Fruit fly (Drosophila melanogaster) whole organism, embryonic: ENCODE data around the gene CG16790.
A peak's percentile ranks its signal among the peaks of the same experiment; 100 is the strongest.

Source experiments
- CG10209 ChIP-seq: fragments of 200-800 bp; sonication (Bioruptor generic); optimal IDR thresholded peaks from 3 replicates; lab custom pipeline; 2017; ENCODE audit warnings: missing biosample characterization, mild to moderate bottlenecking, missing genetic modification characterization, missing genetic modification reagents
- CG11247 ChIP-seq: fragments of 200-800 bp; sonication (Bioruptor generic); IDR thresholded peaks from 2 replicates; pipeline ENCODE4 v1.3.6; 2022; ENCODE audit warnings: missing biosample characterization, missing genetic modification characterization
- CG12299 ChIP-seq: fragments of 200-800 bp; sonication (Bioruptor generic); optimal IDR thresholded peaks from 2 replicates; lab custom pipeline; 2018; ENCODE audit warnings: missing biosample characterization, mild to moderate bottlenecking, missing genetic modification characterization
- CG12744 ChIP-seq: fragments of 200-800 bp; sonication (Bioruptor generic); optimal IDR thresholded peaks from 2 replicates; lab custom pipeline; 2016; ENCODE audit warnings: missing biosample characterization, missing genetic modification characterization
- CG14710 ChIP-seq: fragments of 200-800 bp; sonication (Bioruptor generic); optimal IDR thresholded peaks from 3 replicates; lab custom pipeline; 2019; ENCODE audit warnings: missing biosample characterization, mild to moderate bottlenecking, missing genetic modification characterization, moderate library complexity
- CG1529 ChIP-seq: fragments of 200-800 bp; sonication (Bioruptor generic); optimal IDR thresholded peaks from 3 replicates; lab custom pipeline; 2018; ENCODE audit warnings: missing biosample characterization, missing genetic modification characterization
- CG17361 ChIP-seq: fragments of 200-800 bp; sonication (Bioruptor generic); IDR thresholded peaks from 3 replicates; pipeline ENCODE4 v1.3.6; 2022; ENCODE audit warnings: missing biosample characterization, missing genetic modification characterization
- CG2678 ChIP-seq: fragments of 200-800 bp; sonication (Bioruptor generic); optimal IDR thresholded peaks from 3 replicates; lab custom pipeline; 2019; ENCODE audit warnings: missing biosample characterization, mild to moderate bottlenecking, missing genetic modification characterization, moderate library complexity
- CG3163 ChIP-seq: fragments of 200-800 bp; sonication (Bioruptor generic); optimal IDR thresholded peaks from 3 replicates; lab custom pipeline; 2016; ENCODE audit warnings: missing biosample characterization, missing genetic modification characterization
- CG32772 ChIP-seq: fragments of 200-800 bp; sonication (Bioruptor generic); IDR thresholded peaks from 2 replicates; pipeline ENCODE4 v1.3.6; 2022; ENCODE audit warnings: missing biosample characterization, missing genetic modification characterization
- CG34224 ChIP-seq: fragments of 200-800 bp; sonication (Bioruptor generic); IDR thresholded peaks from 3 replicates; pipeline ENCODE4 v1.3.6; 2022; ENCODE audit warnings: missing biosample characterization, missing genetic modification characterization; ENCODE audit not compliant: partially characterized antibody
- CG34376 ChIP-seq: fragments of 200-800 bp; sonication (Bioruptor generic); optimal IDR thresholded peaks from 2 replicates; lab custom pipeline; 2018; ENCODE audit warnings: missing biosample characterization, mild to moderate bottlenecking, missing genetic modification characterization
- CG3838 ChIP-seq: fragments of 200-800 bp; sonication (Bioruptor generic); optimal IDR thresholded peaks from 3 replicates; lab custom pipeline; 2016; ENCODE audit warnings: missing biosample characterization, missing genetic modification characterization
- CG42726 ChIP-seq: fragments of 200-800 bp; sonication (Bioruptor generic); IDR thresholded peaks from 2 replicates; pipeline ENCODE4 v1.3.6; 2022; ENCODE audit warnings: missing biosample characterization, missing genetic modification characterization; ENCODE audit not compliant: partially characterized antibody
- CG4730 ChIP-seq: fragments of 200-800 bp; sonication (Bioruptor generic); IDR thresholded peaks from 2 replicates; pipeline ENCODE4 v1.3.6; 2022; ENCODE audit warnings: missing biosample characterization, missing genetic modification characterization
- CG5180 ChIP-seq: fragments of 200-800 bp; sonication (Bioruptor generic); optimal IDR thresholded peaks from 3 replicates; lab custom pipeline; 2017; ENCODE audit warnings: missing biosample characterization, missing genetic modification characterization, mild to moderate bottlenecking, moderate library complexity, missing genetic modification reagents
- CG6654 ChIP-seq: fragments of 200-800 bp; sonication (Bioruptor generic); optimal IDR thresholded peaks from 2 replicates; lab custom pipeline; 2017; ENCODE audit warnings: missing biosample characterization, mild to moderate bottlenecking, missing genetic modification characterization
- Chrac-16 ChIP-seq: fragments of 200-800 bp; sonication (Bioruptor generic); optimal IDR thresholded peaks from 3 replicates; lab custom pipeline; 2016; ENCODE audit warnings: missing biosample characterization, missing genetic modification characterization
- CrebB ChIP-seq: fragments of 200-800 bp; sonication (Bioruptor generic); optimal IDR thresholded peaks from 3 replicates; lab custom pipeline; 2018; ENCODE audit warnings: missing biosample characterization, mild to moderate bottlenecking, missing genetic modification characterization
- D19A ChIP-seq: fragments of 200-800 bp; optimal IDR thresholded peaks from 3 replicates; lab custom pipeline; 2019; ENCODE audit warnings: missing biosample characterization, mild to moderate bottlenecking, missing genetic modification characterization, moderate library complexity
- D19B ChIP-seq: fragments of 200-800 bp; sonication (Bioruptor generic); optimal IDR thresholded peaks from 2 replicates; lab custom pipeline; 2017; ENCODE audit warnings: missing biosample characterization, mild to moderate bottlenecking, missing genetic modification characterization
- Dip2 ChIP-seq: fragments of 200-800 bp; sonication (Bioruptor generic); IDR thresholded peaks from 2 replicates; pipeline ENCODE4 v1.3.6; 2022; ENCODE audit warnings: missing biosample characterization, missing genetic modification characterization
- Doc2 ChIP-seq: fragments of 200-800 bp; sonication (Bioruptor generic); IDR thresholded peaks from 2 replicates; pipeline ENCODE4 v1.3.6; 2022; ENCODE audit warnings: missing biosample characterization, missing genetic modification characterization
- Doc3 ChIP-seq: fragments of 200-800 bp; sonication (Bioruptor generic); IDR thresholded peaks from 3 replicates; pipeline ENCODE4 v1.3.6; 2022; ENCODE audit warnings: missing biosample characterization, missing genetic modification characterization; ENCODE audit not compliant: partially characterized antibody
- Hsf ChIP-seq: fragments of 200-800 bp; sonication (Bioruptor generic); optimal IDR thresholded peaks from 3 replicates; lab custom pipeline; 2016; ENCODE audit warnings: missing biosample characterization, missing genetic modification characterization
- MTF-1 ChIP-seq: fragments of 200-800 bp; sonication (Bioruptor generic); optimal IDR thresholded peaks from 2 replicates; lab custom pipeline; 2018; ENCODE audit warnings: missing biosample characterization, mild to moderate bottlenecking, missing genetic modification characterization, borderline replicate concordance
- Max ChIP-seq: fragments of 200-800 bp; sonication (Bioruptor generic); optimal IDR thresholded peaks from 2 replicates; lab custom pipeline; 2016; ENCODE audit warnings: missing biosample characterization, mild to moderate bottlenecking, missing genetic modification characterization
- Meics ChIP-seq: fragments of 200-800 bp; sonication (Bioruptor generic); optimal IDR thresholded peaks from 2 replicates; lab custom pipeline; 2017; ENCODE audit warnings: missing biosample characterization, mild to moderate bottlenecking, missing genetic modification characterization
- Opbp ChIP-seq: fragments of 200-800 bp; sonication (Bioruptor generic); IDR thresholded peaks from 3 replicates; pipeline ENCODE4 v1.3.6; 2022; ENCODE audit warnings: missing biosample characterization, missing genetic modification characterization; ENCODE audit not compliant: partially characterized antibody
- Pdp1 ChIP-seq, 2 experiments: fragments of 200-800 bp; sonication (Bioruptor generic); optimal IDR thresholded peaks; 3 replicates each; lab custom pipeline; 2016; ENCODE audit warnings: missing biosample characterization in 2 of 2, missing genetic modification characterization in 2 of 2, mild to moderate bottlenecking in 1 of 2, moderate library complexity in 1 of 2
- Ptx1 ChIP-seq: fragments of 200-800 bp; sonication (Bioruptor generic); IDR thresholded peaks from 2 replicates; pipeline ENCODE4 v1.3.6; 2022; ENCODE audit warnings: missing biosample characterization, missing genetic modification characterization
- Side ChIP-seq: fragments of 200-800 bp; sonication (Bioruptor generic); optimal IDR thresholded peaks from 2 replicates; lab custom pipeline; 2016; ENCODE audit warnings: missing biosample characterization, missing genetic modification characterization
- Tbp ChIP-seq: fragments of >200 bp; optimal IDR thresholded peaks from 2 replicates; lab custom pipeline; 2018; ENCODE audit warnings: missing biosample characterization, missing genetic modification characterization
- aop ChIP-seq: fragments of 200-800 bp; sonication (Bioruptor generic); IDR thresholded peaks from 2 replicates; pipeline ENCODE4 v1.3.6; 2022; ENCODE audit warnings: missing biosample characterization, missing genetic modification characterization
- ap ChIP-seq: fragments of 200-800 bp; sonication (Bioruptor generic); IDR thresholded peaks from 2 replicates; pipeline ENCODE4 v1.3.6; 2022; ENCODE audit warnings: missing biosample characterization, missing genetic modification characterization
- bcd ChIP-seq: fragments of 200-800 bp; sonication (Bioruptor generic); optimal IDR thresholded peaks from 2 replicates; lab custom pipeline; 2017; ENCODE audit warnings: missing biosample characterization, mild to moderate bottlenecking, missing genetic modification characterization
- danr ChIP-seq: fragments of 200-800 bp; sonication (Bioruptor generic); IDR thresholded peaks from 2 replicates; pipeline ENCODE4 v1.3.6; 2022; ENCODE audit warnings: missing biosample characterization, missing genetic modification characterization
- gro ChIP-seq: fragments of 200-800 bp; sonication (Bioruptor generic); optimal IDR thresholded peaks from 2 replicates; lab custom pipeline; 2016; ENCODE audit warnings: missing biosample characterization, missing genetic modification characterization
- pb ChIP-seq: fragments of 200-800 bp; sonication (Bioruptor generic); optimal IDR thresholded peaks from 3 replicates; lab custom pipeline; 2016; ENCODE audit warnings: missing biosample characterization, missing genetic modification characterization
- salm ChIP-seq: fragments of 200-800 bp; sonication (Bioruptor generic); optimal IDR thresholded peaks from 2 replicates; lab custom pipeline; 2018; ENCODE audit warnings: missing biosample characterization, mild to moderate bottlenecking, missing genetic modification characterization
- sens ChIP-seq: fragments of 200-800 bp; sonication (Bioruptor generic); peaks from one replicate; lab custom pipeline; 2016; ENCODE audit warnings: missing biosample characterization, missing genetic modification characterization
- shn ChIP-seq: fragments of 200-800 bp; sonication (Bioruptor generic); optimal IDR thresholded peaks from 3 replicates; lab custom pipeline; 2016; ENCODE audit warnings: missing biosample characterization, missing genetic modification characterization
- sob ChIP-seq: fragments of 200-800 bp; sonication (Bioruptor generic); IDR thresholded peaks from 2 replicates; pipeline ENCODE4 v1.3.6; 2022; ENCODE audit warnings: missing biosample characterization, missing genetic modification characterization
- tap ChIP-seq: fragments of 200-800 bp; optimal IDR thresholded peaks from 3 replicates; lab custom pipeline; 2019; ENCODE audit warnings: missing biosample characterization, mild to moderate bottlenecking, missing genetic modification characterization, moderate library complexity
- tio ChIP-seq: fragments of 200-800 bp; sonication (Bioruptor generic); optimal IDR thresholded peaks from 2 replicates; lab custom pipeline; 2017; ENCODE audit warnings: missing biosample characterization, missing genetic modification characterization, inconsistent platforms
- tll ChIP-seq, 2 experiments: fragments of 200-800 bp in 1 of 2; fragments of >200 bp in 1 of 2; sonication (Bioruptor generic) in 1 of 2; optimal IDR thresholded peaks; 2 replicates each; lab custom pipeline; 2017 to 2019; ENCODE audit warnings: missing biosample characterization in 2 of 2, missing genetic modification characterization in 2 of 2, mild to moderate bottlenecking in 1 of 2, moderate library complexity in 1 of 2
- tna ChIP-seq: fragments of 200-800 bp; sonication (Bioruptor generic); IDR thresholded peaks from 2 replicates; pipeline ENCODE4 v1.3.6; 2022; ENCODE audit warnings: missing biosample characterization, missing genetic modification characterization; ENCODE audit not compliant: partially characterized antibody
- toy ChIP-seq: fragments of 200-800 bp; sonication (Bioruptor generic); IDR thresholded peaks from 2 replicates; pipeline ENCODE4 v1.3.6; 2022; ENCODE audit warnings: missing biosample characterization, missing genetic modification characterization
- wek ChIP-seq: fragments of 200-800 bp; sonication (Bioruptor generic); optimal IDR thresholded peaks from 3 replicates; lab custom pipeline; 2018; ENCODE audit warnings: missing biosample characterization, mild to moderate bottlenecking, missing genetic modification characterization, moderate library complexity
- wor ChIP-seq: fragments of 200-800 bp; sonication (Bioruptor generic); IDR thresholded peaks from 2 replicates; pipeline ENCODE4 v1.3.6; 2022; ENCODE audit warnings: missing biosample characterization, missing genetic modification characterization

CG16790 gene

dm6 chr3R:9551013-9551658 is 18.9 kb downstream of the CG16790 start (continued):
- TF ChIP-seq CG12744 (GFP tag; lab: Kevin White, UChicago), result peak; percentile 38
- peak; percentile 38 for TF ChIP-seq pb (GFP tag; lab: Kevin White, UChicago)
- no peak for TF ChIP-seq CG12299
- no peak for TF ChIP-seq tna (GFP tag; lab: Robert Waterston, UW)
- TF ChIP-seq CG1529 (GFP tag; lab: Kevin White, UChicago), result no peak
- no peak for TF ChIP-seq Chrac-16 (GFP tag; lab: Kevin White, UChicago)
- no peak for TF ChIP-seq CG17361 (GFP tag; lab: Robert Waterston, UW)
- TF ChIP-seq CG3838 (GFP tag; lab: Kevin White, UChicago), result no peak
- no peak for TF ChIP-seq Opbp (GFP tag; lab: Robert Waterston, UW)
- no peak for TF ChIP-seq danr (GFP tag; lab: Robert Waterston, UW)
- TF ChIP-seq Dip2, result no peak
- TF ChIP-seq D19A (tag; lab: Kevin White, UChicago), result peak; percentile 0
- TF ChIP-seq Max (GFP tag; lab: Kevin White, UChicago), result no peak
- peak; percentile 66 for TF ChIP-seq gro (GFP tag; lab: Kevin White, UChicago)
- no peak for TF ChIP-seq tll (GFP tag; optimal IDR thresholded peaks at IDR 0.05; lab: Kevin White, UChicago)
- no peak for TF ChIP-seq sob (GFP tag; lab: Robert Waterston, UW)
- TF ChIP-seq aop (GFP tag; lab: Robert Waterston, UW), result no peak
- peak; percentile 73 for TF ChIP-seq wek (GFP tag; lab: Kevin White, UChicago)
- no peak for TF ChIP-seq Hsf
- peak; percentile 59 for TF ChIP-seq CG5180
- TF ChIP-seq ap, result no peak
- TF ChIP-seq CG3163, result peak; percentile 54
- no peak for TF ChIP-seq Doc2 (GFP tag; lab: Robert Waterston, UW)
- no peak for TF ChIP-seq wor (GFP tag; lab: Robert Waterston, UW)
- TF ChIP-seq toy (GFP tag; lab: Robert Waterston, UW), result no peak
- no peak for TF ChIP-seq salm (tag; lab: Kevin White, UChicago)
- peak; percentile 5 for TF ChIP-seq CG6654 (GFP tag; lab: Kevin White, UChicago)
- TF ChIP-seq CG34224, result no peak
- no peak for TF ChIP-seq tap (tag; lab: Kevin White, UChicago)
- TF ChIP-seq Pdp1 (GFP tag; optimal IDR thresholded peaks at IDR 0.05; lab: Kevin White, UChicago), result peak; percentile 11 to 74
- TF ChIP-seq D19B (GFP tag; lab: Kevin White, UChicago), result no peak
- no peak for TF ChIP-seq CG10209 (GFP tag; lab: Kevin White, UChicago)
- TF ChIP-seq Meics (GFP tag; lab: Kevin White, UChicago), result peak; percentile 64
- TF ChIP-seq CG2678, result peak; percentile 58
- no peak for TF ChIP-seq Doc3
- no peak for TF ChIP-seq CG11247 (GFP tag; lab: Robert Waterston, UW)
- TF ChIP-seq tio (GFP tag; lab: Kevin White, UChicago), result no peak
- TF ChIP-seq sens (GFP tag; lab: Kevin White, UChicago), result peak; percentile 85
- TF ChIP-seq Side (GFP tag; lab: Kevin White, UChicago), result peak; percentile 66
- TF ChIP-seq CG14710 (tag; lab: Kevin White, UChicago), result no peak
- peak; percentile 37 for TF ChIP-seq shn
- peak; percentile 79 for TF ChIP-seq MTF-1
- TF ChIP-seq Tbp (GFP tag; lab: Kevin White, UChicago), result no peak
- no peak for TF ChIP-seq CG32772 (GFP tag; lab: Robert Waterston, UW)
- no peak for TF ChIP-seq bcd (GFP tag; lab: Kevin White, UChicago)
- peak; percentile 96 for TF ChIP-seq CG34376 (GFP tag; lab: Kevin White, UChicago)
- no peak for TF ChIP-seq CG4730
- peak; percentile 68 for TF ChIP-seq CrebB (tag; lab: Kevin White, UChicago)
- no peak for TF ChIP-seq CG42726 (GFP tag; lab: Robert Waterston, UW)
- no peak for TF ChIP-seq Ptx1 (GFP tag; lab: Robert Waterston, UW)
